Worm (Caenorhabditis elegans): ENCODE measurements around the gene F02A9.1.

Gene F02A9.1

ce11 chrIII:9084329-9084728 lies 6.7 kb upstream of the F02A9.1 start:
- peak; percentile 15 for TF ChIP-seq elt-1 (tag; optimal IDR thresholded peaks at IDR 0.05)
- peak; percentile 53 for TF ChIP-seq egl-5 (tag; optimal IDR thresholded peaks at IDR 0.05)
- peak; percentile 48 for TF ChIP-seq nfya-1 (tag; optimal IDR thresholded peaks at IDR 0.05; ENCODE audit: insufficient read depth)
- TF ChIP-seq unc-62 (GFP tag; optimal IDR thresholded peaks at IDR 0.05), result peak; percentile 51
- no peak for TF ChIP-seq nhr-77 (tag; optimal IDR thresholded peaks at IDR 0.05)
- peak; percentile 94 for TF ChIP-seq lin-39 (tag; optimal IDR thresholded peaks at IDR 0.05)

- TF ChIP-seq hmg-11 (tag; optimal IDR thresholded peaks at IDR 0.05) (no peak), daf-12 (tag; optimal IDR thresholded peaks at IDR 0.05) (no peak), egl-5 (tag; optimal IDR thresholded peaks at IDR 0.05) (peak; percentile 72), nfya-1 (tag; optimal IDR thresholded peaks at IDR 0.05; ENCODE audit: insufficient read depth) (peak; percentile 15)
Measured at ce11 chrIII:9083118-9083517, 5.5 kb upstream of the F02A9.1 start.

- TF ChIP-seq elt-3 (tag; optimal IDR thresholded peaks at IDR 0.05), result no peak
- TF ChIP-seq lin-39 (tag; optimal IDR thresholded peaks at IDR 0.05), result no peak
- TF ChIP-seq ztf-4 (tag; optimal IDR thresholded peaks at IDR 0.05), result no peak
- no peak for TF ChIP-seq nhr-77 (tag; optimal IDR thresholded peaks at IDR 0.05)
- TF ChIP-seq nhr-67 (tag; optimal IDR thresholded peaks at IDR 0.05), result no peak
- no peak for TF ChIP-seq ceh-16 (tag; optimal IDR thresholded peaks at IDR 0.05)
- no peak for TF ChIP-seq nhr-11 (tag; optimal IDR thresholded peaks at IDR 0.05)
- TF ChIP-seq eor-1 (tag; optimal IDR thresholded peaks at IDR 0.05), result no peak
- no peak for TF ChIP-seq egl-27 (tag; optimal IDR thresholded peaks at IDR 0.05)
- TF ChIP-seq nhr-12 (tag; optimal IDR thresholded peaks at IDR 0.05), result no peak
- no peak for TF ChIP-seq fkh-2 (tag; optimal IDR thresholded peaks at IDR 0.05)
- no peak for TF ChIP-seq aly-2 (tag; optimal IDR thresholded peaks at IDR 0.05)
- TF ChIP-seq ama-1 (optimal IDR thresholded peaks at IDR 0.05), result no peak
Measured at ce11 chrIII:9081763-9082162, 4.2 kb upstream of the F02A9.1 start, which contains the start of gene far-2. Gene far-2, plus strand, starts transcription at chrIII:9081828.

ce11 chrIII:9081055-9081454 lies 3.4 kb upstream of the F02A9.1 start, which contains the start of gene far-1:
Gene far-1, minus strand, starts transcription at chrIII:9081179.
- TF ChIP-seq nhr-25 (tag; optimal IDR thresholded peaks at IDR 0.05) (no peak), nfya-1 (tag; optimal IDR thresholded peaks at IDR 0.05; ENCODE audit: insufficient read depth) (peak; percentile 31)

ce11 chrIII:9080127-9080526 lies 2.5 kb upstream of the F02A9.1 start:
- TF ChIP-seq ztf-11 (tag; optimal IDR thresholded peaks at IDR 0.05) (no peak), R02D3.7 (tag; optimal IDR thresholded peaks at IDR 0.05) (no peak), daf-12 (tag; optimal IDR thresholded peaks at IDR 0.05) (no peak), pqm-1 (tag; optimal IDR thresholded peaks at IDR 0.05) (no peak), jun-1 (tag; optimal IDR thresholded peaks at IDR 0.05) (no peak), ama-1 (optimal IDR thresholded peaks at IDR 0.05) (peak; percentile 5), egl-5 (tag; optimal IDR thresholded peaks at IDR 0.05) (peak; percentile 74), nhr-25 (tag; optimal IDR thresholded peaks at IDR 0.05) (no peak), fos-1 (tag; optimal IDR thresholded peaks at IDR 0.05) (no peak), lsy-12 (tag; optimal IDR thresholded peaks at IDR 0.05) (no peak), ceh-28 (tag; optimal IDR thresholded peaks at IDR 0.05) (no peak), eor-1 (tag; optimal IDR thresholded peaks at IDR 0.05) (no peak)

- no peak for TF ChIP-seq pha-4 (tag; optimal IDR thresholded peaks at IDR 0.05)
- no peak for TF ChIP-seq zag-1 (tag; optimal IDR thresholded peaks at IDR 0.05)
- TF ChIP-seq lin-39 (tag; optimal IDR thresholded peaks at IDR 0.05), result no peak
- TF ChIP-seq nhr-237 (tag; optimal IDR thresholded peaks at IDR 0.05), result no peak
- no peak for TF ChIP-seq nhr-77 (tag; optimal IDR thresholded peaks at IDR 0.05)
- TF ChIP-seq pqm-1 (tag; optimal IDR thresholded peaks at IDR 0.05), result no peak
- no peak for TF ChIP-seq fkh-10 (GFP tag; optimal IDR thresholded peaks at IDR 0.05)
- TF ChIP-seq ztf-11 (tag; optimal IDR thresholded peaks at IDR 0.05), result no peak
- TF ChIP-seq jun-1 (tag; optimal IDR thresholded peaks at IDR 0.05), result no peak
- no peak for TF ChIP-seq sea-2 (GFP tag; optimal IDR thresholded peaks at IDR 0.05)
- no peak for TF ChIP-seq ceh-82 (tag; optimal IDR thresholded peaks at IDR 0.05)
- no peak for TF ChIP-seq ama-1 (optimal IDR thresholded peaks at IDR 0.05)
- no peak for TF ChIP-seq ZK546.5 (tag; optimal IDR thresholded peaks at IDR 0.05)
- TF ChIP-seq fkh-2 (tag; optimal IDR thresholded peaks at IDR 0.05), result no peak
- TF ChIP-seq eor-1 (tag; optimal IDR thresholded peaks at IDR 0.05), result no peak
- TF ChIP-seq nhr-12 (tag; optimal IDR thresholded peaks at IDR 0.05), result no peak
- TF ChIP-seq ztf-4 (tag; optimal IDR thresholded peaks at IDR 0.05), result no peak
Measured at ce11 chrIII:9075539-9075938, 2.1 kb downstream of the F02A9.1 start, which contains the start of gene F02A9.7. Gene F02A9.7, minus strand, starts transcription at chrIII:9075639.
